Worm (Caenorhabditis elegans): ENCODE results near the gene rgs-1.

The rgs-1 gene

DNA sequence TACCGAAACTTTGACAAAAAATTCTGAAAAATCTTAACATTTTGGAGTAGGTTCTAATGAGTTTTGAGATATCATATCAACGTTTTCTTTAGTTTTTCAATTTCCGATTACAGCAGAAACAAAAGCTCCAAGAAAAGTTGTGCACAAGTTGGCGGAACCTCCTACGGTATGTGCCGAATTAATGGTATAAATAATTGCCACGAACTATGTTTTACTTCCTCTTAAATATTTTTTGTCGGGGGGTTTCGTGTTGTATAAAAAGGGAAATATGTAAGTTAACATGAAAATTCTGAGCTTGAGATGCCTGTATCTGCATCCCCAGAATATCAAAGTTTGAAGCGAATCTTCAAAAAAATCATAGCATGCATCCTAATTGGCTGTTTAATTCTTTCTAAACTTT is 17.5 kb upstream of the rgs-1 start, which contains the start of gene M04D8.8:
Gene M04D8.8 (plus strand): TSS at position 301 of the 400 bp plus-strand sequence.
- TF ChIP-seq hlh-1 (tag; optimal IDR thresholded peaks at IDR 0.05) (no peak), unc-120 (tag; optimal IDR thresholded peaks at IDR 0.05; ENCODE audit: poor library complexity, severe bottlenecking) (no peak), lsy-2 (tag; optimal IDR thresholded peaks at IDR 0.05) (no peak), M03D4.4 (tag; optimal IDR thresholded peaks at IDR 0.05) (no peak), unc-62 (GFP tag; optimal IDR thresholded peaks at IDR 0.05) (no peak), elt-3 (tag; optimal IDR thresholded peaks at IDR 0.05) (no peak), ces-1 (GFP tag; optimal IDR thresholded peaks at IDR 0.05) (no peak), elt-1 (tag; optimal IDR thresholded peaks at IDR 0.05; ENCODE audit: borderline replicate concordance, insufficient read depth) (no peak), nhr-12 (tag; optimal IDR thresholded peaks at IDR 0.05) (no peak), mep-1 (tag; optimal IDR thresholded peaks at IDR 0.05) (no peak)

- TF ChIP-seq snpc-4 (tag; optimal IDR thresholded peaks at IDR 0.05) (no peak), unc-62 (GFP tag; optimal IDR thresholded peaks at IDR 0.05) (no peak), nhr-12 (tag; optimal IDR thresholded peaks at IDR 0.05) (no peak), sem-2 (GFP tag; optimal IDR thresholded peaks at IDR 0.05) (no peak), pha-4 (tag; optimal IDR thresholded peaks at IDR 0.05) (no peak), ceh-43 (GFP tag; optimal IDR thresholded peaks at IDR 0.05) (no peak), sptf-1 (tag; optimal IDR thresholded peaks at IDR 0.05) (no peak), nhr-237 (tag; optimal IDR thresholded peaks at IDR 0.05) (no peak), mls-2 (tag; optimal IDR thresholded peaks at IDR 0.05) (no peak), unc-120 (tag; optimal IDR thresholded peaks at IDR 0.05; ENCODE audit: poor library complexity, severe bottlenecking) (no peak), ces-1 (GFP tag; optimal IDR thresholded peaks at IDR 0.05) (no peak), blmp-1 (tag; optimal IDR thresholded peaks at IDR 0.05) (no peak), tbx-8 (GFP tag; optimal IDR thresholded peaks at IDR 0.05) (no peak)
Measured at ce11 chrIII:10033213-10033612, 16.9 kb upstream of the rgs-1 start, which contains the start of gene M04D8.5. Gene M04D8.5, minus strand, starts transcription at chrIII:10033313.

DNA sequence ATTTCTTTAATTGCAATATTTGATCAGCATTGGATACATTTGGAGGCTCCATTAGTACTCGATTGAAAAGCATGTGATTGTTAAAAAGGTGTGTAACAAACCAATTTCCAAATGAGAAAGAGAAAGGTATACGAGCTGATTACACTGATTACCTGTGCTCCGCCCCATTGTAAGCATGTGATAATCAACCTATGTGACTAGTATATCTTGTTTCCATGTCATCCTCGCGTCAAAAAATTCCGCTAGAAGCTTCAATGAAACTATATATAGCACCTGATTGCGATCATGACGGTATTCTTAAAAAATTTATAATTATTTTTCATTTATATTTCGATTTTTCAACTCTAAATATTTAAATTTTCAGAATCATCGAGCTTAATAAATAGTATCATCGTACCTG is 14.2 kb upstream of the rgs-1 start, which contains the start of gene M04D8.4:
Gene M04D8.4 (minus strand): TSS at position 101 of the 400 bp plus-strand sequence.
- TF ChIP-seq nhr-28 (tag; optimal IDR thresholded peaks at IDR 0.05) (no peak), zip-8 (tag; optimal IDR thresholded peaks at IDR 0.05) (no peak), lsy-2 (tag; optimal IDR thresholded peaks at IDR 0.05) (no peak), mls-2 (tag; optimal IDR thresholded peaks at IDR 0.05) (no peak), snpc-4 (tag; optimal IDR thresholded peaks at IDR 0.05) (no peak), sem-2 (GFP tag; optimal IDR thresholded peaks at IDR 0.05) (no peak), mab-5 (tag; optimal IDR thresholded peaks at IDR 0.05) (no peak), ztf-11 (tag; optimal IDR thresholded peaks at IDR 0.05) (no peak), tbx-8 (GFP tag; optimal IDR thresholded peaks at IDR 0.05) (no peak), elt-1 (tag; optimal IDR thresholded peaks at IDR 0.05; ENCODE audit: borderline replicate concordance, insufficient read depth) (no peak), hlh-1 (tag; optimal IDR thresholded peaks at IDR 0.05) (no peak), mep-1 (tag; optimal IDR thresholded peaks at IDR 0.05) (no peak), unc-39 (tag; optimal IDR thresholded peaks at IDR 0.05) (no peak), nhr-12 (tag; optimal IDR thresholded peaks at IDR 0.05) (no peak), pha-4 (tag; optimal IDR thresholded peaks at IDR 0.05) (no peak)

DNA sequence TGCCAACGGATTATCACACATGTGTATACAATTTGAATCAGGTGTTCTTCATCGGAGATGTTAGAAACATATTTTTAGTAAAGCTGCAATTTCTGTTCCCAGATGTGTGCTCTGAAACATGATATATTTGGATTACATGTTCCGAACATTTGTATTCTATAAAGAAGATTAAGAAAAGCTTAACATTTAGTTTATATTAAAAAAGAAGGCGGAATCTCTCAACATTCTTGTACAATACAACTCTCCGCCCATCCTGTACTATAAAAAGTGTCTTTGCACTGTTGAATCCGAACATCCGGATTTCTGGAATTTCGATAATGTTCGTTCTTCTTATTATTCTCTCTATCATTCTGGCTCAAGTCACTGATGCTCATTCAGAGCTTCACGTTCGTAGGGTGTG is 11.6 kb upstream of the rgs-1 start, which contains the start of gene ins-23:
Gene ins-23 (plus strand): TSS at position 301 of the 400 bp plus-strand sequence.
- no peak for TF ChIP-seq mep-1 (tag; optimal IDR thresholded peaks at IDR 0.05)
- TF ChIP-seq flh-1 (GFP tag; optimal IDR thresholded peaks at IDR 0.05) = no peak
- no peak for TF ChIP-seq mab-5 (tag; optimal IDR thresholded peaks at IDR 0.05)
- no peak for TF ChIP-seq bed-3 (GFP tag; optimal IDR thresholded peaks at IDR 0.05)
- no peak for TF ChIP-seq M03D4.4 (tag; optimal IDR thresholded peaks at IDR 0.05)
- TF ChIP-seq elt-1 (tag; optimal IDR thresholded peaks at IDR 0.05; ENCODE audit: borderline replicate concordance, insufficient read depth) = no peak
- TF ChIP-seq ceh-83 (GFP tag; optimal IDR thresholded peaks at IDR 0.05) = no peak
- no peak for TF ChIP-seq lsy-2 (tag; optimal IDR thresholded peaks at IDR 0.05)
- no peak for TF ChIP-seq mls-2 (tag; optimal IDR thresholded peaks at IDR 0.05)
- no peak for TF ChIP-seq lin-13 (tag; optimal IDR thresholded peaks at IDR 0.05)
- TF ChIP-seq unc-120 (tag; optimal IDR thresholded peaks at IDR 0.05; ENCODE audit: poor library complexity, severe bottlenecking) = no peak
- TF ChIP-seq ham-2 (GFP tag; optimal IDR thresholded peaks at IDR 0.05) = no peak
- no peak for TF ChIP-seq cnd-1 (tag; optimal IDR thresholded peaks at IDR 0.05)
- no peak for TF ChIP-seq elt-3 (tag; optimal IDR thresholded peaks at IDR 0.05)
- no peak for TF ChIP-seq drap-1 (GFP tag; optimal IDR thresholded peaks at IDR 0.05)
- TF ChIP-seq tbx-8 (GFP tag; optimal IDR thresholded peaks at IDR 0.05) = no peak
- no peak for TF ChIP-seq nhr-237 (tag; optimal IDR thresholded peaks at IDR 0.05)
